Worm (Caenorhabditis elegans) whole organism, L3 larva: ENCODE measurements around the gene EGAP5.1.
A peak's percentile ranks its signal among the peaks of the same experiment; 100 is the strongest.

Source experiments
- aly-2 ChIP-seq: fragments of 150-350 bp; optimal IDR thresholded peaks from 2 replicates; lab custom pipeline; 2014; ENCODE audit warnings: missing biosample characterization, missing genetic modification characterization
- ama-1 ChIP-seq: fragments of 150-350 bp; optimal IDR thresholded peaks from 2 replicates; lab custom pipeline; 2018
- ceh-16 ChIP-seq: sonication (generic microtip); optimal IDR thresholded peaks from 2 replicates; lab custom pipeline; 2017; ENCODE audit warnings: missing biosample characterization, missing genetic modification characterization
- ceh-28 ChIP-seq: fragments of 150-350 bp; optimal IDR thresholded peaks from 2 replicates; lab custom pipeline; 2014; ENCODE audit warnings: missing biosample characterization, missing genetic modification reagents, missing genetic modification characterization
- ceh-82 ChIP-seq: fragments of 150-350 bp; optimal IDR thresholded peaks from 2 replicates; lab custom pipeline; 2014; ENCODE audit warnings: missing biosample characterization, missing genetic modification characterization
- daf-12 ChIP-seq: fragments of 150-350 bp; optimal IDR thresholded peaks from 2 replicates; lab custom pipeline; 2014; ENCODE audit warnings: missing biosample characterization, missing genetic modification reagents, missing genetic modification characterization
- egl-27 ChIP-seq: sonication (generic microtip); optimal IDR thresholded peaks from 4 replicates; lab custom pipeline; 2017; ENCODE audit warnings: missing biosample characterization, missing genetic modification reagents, missing genetic modification characterization
- egl-5 ChIP-seq: fragments of 150-350 bp; optimal IDR thresholded peaks from 2 replicates; lab custom pipeline; 2017; ENCODE audit warnings: missing biosample characterization, missing genetic modification reagents, missing genetic modification characterization, inconsistent platforms
- elt-1 ChIP-seq: fragments of 150-350 bp; optimal IDR thresholded peaks from 2 replicates; lab custom pipeline; 2014; ENCODE audit warnings: missing biosample characterization, missing genetic modification characterization
- elt-2 ChIP-seq: sonication (generic microtip); optimal IDR thresholded peaks from 2 replicates; lab custom pipeline; 2016; ENCODE audit warnings: missing genetic modification reagents, mild to moderate bottlenecking, missing genetic modification characterization, missing compliant biosample characterization
- eor-1 ChIP-seq, 2 experiments: fragments of 150-350 bp; optimal IDR thresholded peaks; 2 replicates each; lab custom pipeline; 2014 to 2018; ENCODE audit warnings: missing biosample characterization in 2 of 2, missing genetic modification characterization in 2 of 2
- fkh-10 ChIP-seq: sonication (generic microtip); optimal IDR thresholded peaks from 2 replicates; lab custom pipeline; 2017; ENCODE audit warnings: missing biosample characterization, missing genetic modification reagents, missing genetic modification characterization
- fkh-2 ChIP-seq: fragments of 150-350 bp; optimal IDR thresholded peaks from 2 replicates; lab custom pipeline; 2014; ENCODE audit warnings: missing biosample characterization, missing genetic modification reagents, missing genetic modification characterization
- fos-1 ChIP-seq: fragments of 150-350 bp; optimal IDR thresholded peaks from 2 replicates; lab custom pipeline; 2014; ENCODE audit warnings: missing biosample characterization, missing genetic modification characterization
- hmg-11 ChIP-seq: sonication (generic microtip); optimal IDR thresholded peaks from 2 replicates; lab custom pipeline; 2016; ENCODE audit warnings: missing genetic modification characterization, missing compliant biosample characterization
- jun-1 ChIP-seq: fragments of 150-350 bp; optimal IDR thresholded peaks from 2 replicates; lab custom pipeline; 2014; ENCODE audit warnings: missing biosample characterization, missing genetic modification reagents, missing genetic modification characterization
- lin-15B ChIP-seq: fragments of 150-350 bp; optimal IDR thresholded peaks from 2 replicates; lab custom pipeline; 2014; ENCODE audit warnings: missing biosample characterization, missing genetic modification characterization
- lin-39 ChIP-seq: fragments of 150-350 bp; optimal IDR thresholded peaks from 2 replicates; lab custom pipeline; 2018; ENCODE audit warnings: missing biosample characterization, missing genetic modification reagents, missing genetic modification characterization
- mdl-1 ChIP-seq: fragments of 150-350 bp; optimal IDR thresholded peaks from 2 replicates; lab custom pipeline; 2014; ENCODE audit warnings: missing biosample characterization, missing genetic modification characterization
- mml-1 ChIP-seq: fragments of 150-350 bp; sonication (generic microtip); optimal IDR thresholded peaks from 3 replicates; lab custom pipeline; 2014; ENCODE audit warnings: missing biosample characterization, missing genetic modification characterization
- nfya-1 ChIP-seq: sonication (generic microtip); optimal IDR thresholded peaks from 2 replicates; lab custom pipeline; 2017; ENCODE audit warnings: missing genetic modification characterization, mild to moderate bottlenecking, missing compliant biosample characterization, antibody characterized with exemption, moderate library complexity; ENCODE audit not compliant: insufficient read depth
- nhr-11 ChIP-seq: fragments of 150-350 bp; optimal IDR thresholded peaks from 2 replicates; lab custom pipeline; 2014; ENCODE audit warnings: missing biosample characterization, missing genetic modification characterization
- nhr-12 ChIP-seq: fragments of 150-350 bp; optimal IDR thresholded peaks from 2 replicates; lab custom pipeline; 2014; ENCODE audit warnings: missing biosample characterization, missing genetic modification characterization
- nhr-23 ChIP-seq: fragments of 150-350 bp; optimal IDR thresholded peaks from 2 replicates; lab custom pipeline; 2014; ENCODE audit warnings: missing biosample characterization, missing genetic modification reagents, missing genetic modification characterization
- nhr-25 ChIP-seq: sonication (generic microtip); optimal IDR thresholded peaks from 2 replicates; lab custom pipeline; 2017; ENCODE audit warnings: missing biosample characterization, missing genetic modification characterization
- nhr-28 ChIP-seq: fragments of 150-350 bp; optimal IDR thresholded peaks from 2 replicates; lab custom pipeline; 2014; ENCODE audit warnings: missing biosample characterization, missing genetic modification characterization
- nhr-43 ChIP-seq: sonication (generic microtip); optimal IDR thresholded peaks from 2 replicates; lab custom pipeline; 2016; ENCODE audit warnings: mild to moderate bottlenecking, missing genetic modification characterization, missing compliant biosample characterization; ENCODE audit not compliant: poor library complexity, severe bottlenecking
- nhr-67 ChIP-seq: fragments of 150-350 bp; optimal IDR thresholded peaks from 2 replicates; lab custom pipeline; 2014; ENCODE audit warnings: missing biosample characterization, missing genetic modification characterization
- nhr-76 ChIP-seq: fragments of 150-350 bp; sonication (generic microtip); optimal IDR thresholded peaks from 5 replicates; lab custom pipeline; 2014; ENCODE audit warnings: missing biosample characterization, missing genetic modification characterization
- nhr-77 ChIP-seq: fragments of 150-350 bp; optimal IDR thresholded peaks from 2 replicates; lab custom pipeline; 2014; ENCODE audit warnings: missing biosample characterization, missing genetic modification characterization
- pha-4 ChIP-seq: fragments of 150-350 bp; optimal IDR thresholded peaks from 2 replicates; lab custom pipeline; 2014; ENCODE audit warnings: missing biosample characterization, missing genetic modification reagents, missing genetic modification characterization
- pqm-1 ChIP-seq: fragments of 150-350 bp; optimal IDR thresholded peaks from 2 replicates; lab custom pipeline; 2017; ENCODE audit warnings: missing biosample characterization, missing genetic modification characterization, inconsistent platforms
- sea-2 ChIP-seq: fragments of 150-350 bp; sonication (generic microtip); optimal IDR thresholded peaks from 4 replicates; lab custom pipeline; 2014; ENCODE audit warnings: missing biosample characterization, missing genetic modification reagents, missing genetic modification characterization
- skn-1 ChIP-seq: fragments of 150-350 bp; optimal IDR thresholded peaks from 2 replicates; lab custom pipeline; 2014; ENCODE audit warnings: missing biosample characterization, missing genetic modification characterization
- snpc-4 ChIP-seq: fragments of 150-350 bp; optimal IDR thresholded peaks from 2 replicates; lab custom pipeline; 2014; ENCODE audit warnings: missing biosample characterization, missing genetic modification characterization
- tbx-2 ChIP-seq: sonication (generic microtip); optimal IDR thresholded peaks from 2 replicates; lab custom pipeline; 2016; ENCODE audit warnings: mild to moderate bottlenecking, missing genetic modification characterization, missing compliant biosample characterization
- zag-1 ChIP-seq: fragments of 150-350 bp; optimal IDR thresholded peaks from 2 replicates; lab custom pipeline; 2014; ENCODE audit warnings: missing biosample characterization, missing genetic modification characterization
- ztf-11 ChIP-seq: fragments of 150-350 bp; optimal IDR thresholded peaks from 2 replicates; lab custom pipeline; 2014; ENCODE audit warnings: missing biosample characterization, missing genetic modification characterization
- ztf-4 ChIP-seq: fragments of 150-350 bp; optimal IDR thresholded peaks from 2 replicates; lab custom pipeline; 2014; ENCODE audit warnings: missing biosample characterization, missing genetic modification characterization

Gene EGAP5.1

DNA sequence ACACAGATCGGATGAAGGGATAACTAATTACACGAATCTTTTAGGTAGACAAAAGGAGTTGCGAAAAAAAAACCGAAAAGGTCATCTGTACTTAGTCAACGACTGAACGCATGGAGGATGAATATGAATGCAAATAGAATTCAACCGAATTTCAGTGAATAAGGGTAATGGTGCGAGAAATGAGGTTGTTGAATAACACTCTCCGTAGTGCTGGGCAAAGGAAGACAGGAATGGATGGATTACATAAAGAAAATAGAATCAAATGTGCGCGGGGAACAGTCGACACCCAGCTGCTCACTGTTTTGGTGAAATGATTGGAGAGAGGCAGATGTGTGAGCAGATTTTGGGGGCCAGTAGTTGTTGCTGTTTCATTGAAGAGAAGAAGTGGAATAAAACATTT lies 38.6 kb upstream of the EGAP5.1 start:
- no peak for TF ChIP-seq nhr-76 (tag; lab: Kevin White, UChicago)
- peak; percentile 31 for TF ChIP-seq nhr-25
- TF ChIP-seq, all 47 proteins: peak for 1

DNA sequence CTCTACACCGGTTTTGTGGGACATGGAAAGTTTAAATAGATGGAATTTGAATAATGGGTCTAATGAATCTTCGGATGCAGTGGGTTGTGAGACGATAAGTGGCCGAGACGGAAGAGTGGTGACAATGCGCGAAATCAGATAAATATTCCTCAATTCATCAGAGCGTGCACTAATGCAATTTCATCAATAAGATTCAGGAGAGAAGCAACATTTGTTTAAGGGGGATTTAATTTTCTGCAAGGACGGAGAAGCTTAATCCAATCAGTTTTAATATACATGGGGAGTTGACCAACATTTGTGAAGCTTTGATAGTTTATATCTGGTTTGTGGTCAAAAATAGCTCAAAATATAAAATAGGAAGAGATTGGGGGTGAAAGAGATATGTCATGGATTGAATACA lies 33.4 kb upstream of the EGAP5.1 start:
- TF ChIP-seq nhr-25 (no peak), elt-2 (tag; lab: Kevin White, UChicago) (no peak), ama-1 (lab: Kevin White, UChicago) (no peak), nhr-76 (tag; lab: Kevin White, UChicago) (no peak), eor-1 (tag; optimal IDR thresholded peaks at IDR 0.05; lab: Kevin White, UChicago) (no peak), egl-5 (tag; lab: Kevin White, UChicago) (no peak), zag-1 (tag; lab: Kevin White, UChicago) (no peak), nfya-1 (tag; lab: Kevin White, UChicago) (no peak), lin-15B (no peak), ceh-28 (no peak), skn-1 (no peak), lin-39 (no peak), ztf-4 (tag; lab: Kevin White, UChicago) (no peak), elt-1 (tag; lab: Kevin White, UChicago) (no peak), egl-27 (tag; lab: Kevin White, UChicago) (no peak), fos-1 (tag; lab: Kevin White, UChicago) (no peak), nhr-23 (tag; lab: Kevin White, UChicago) (no peak), nhr-77 (tag; lab: Kevin White, UChicago) (no peak), jun-1 (tag; lab: Kevin White, UChicago) (no peak)

ce11 chrX:5131760-5132159 lies 31.1 kb upstream of the EGAP5.1 start:
- TF ChIP-seq aly-2 (tag; lab: Kevin White, UChicago) (no peak), nhr-28 (tag; lab: Kevin White, UChicago) (no peak), mml-1 (tag; lab: Kevin White, UChicago) (no peak), ztf-11 (no peak), fkh-2 (no peak), nhr-12 (tag; lab: Kevin White, UChicago) (no peak), eor-1 (tag; optimal IDR thresholded peaks at IDR 0.05; lab: Kevin White, UChicago) (no peak), egl-5 (tag; lab: Kevin White, UChicago) (no peak), hmg-11 (tag; lab: Kevin White, UChicago) (no peak), nhr-77 (tag; lab: Kevin White, UChicago) (no peak), nhr-67 (tag; lab: Kevin White, UChicago) (no peak)

DNA sequence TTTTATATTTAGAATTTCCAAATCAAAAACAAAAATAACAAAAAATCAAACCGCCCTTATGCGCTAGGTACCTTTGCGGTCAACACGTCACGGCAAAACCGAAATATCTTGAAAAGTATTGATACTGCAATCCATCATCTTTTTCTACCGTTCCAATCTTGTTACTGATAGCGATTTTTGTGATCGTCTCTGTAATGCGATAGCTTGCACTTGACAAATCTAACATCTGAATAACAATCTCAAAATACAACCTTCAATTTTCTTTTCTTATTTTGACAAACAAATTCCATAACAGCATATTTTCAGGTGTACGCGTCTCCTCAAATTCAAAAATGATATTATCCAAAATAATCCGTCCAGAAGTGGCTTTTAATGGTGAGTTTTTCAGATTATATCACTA lies 28.9 kb upstream of the EGAP5.1 start, which contains the start of gene tbc-7:
Gene tbc-7 (plus strand): TSS at position 301 of the 400 bp plus-strand sequence.
- no peak for TF ChIP-seq mdl-1 (tag; lab: Kevin White, UChicago)
- no peak for TF ChIP-seq ceh-16 (tag; lab: Kevin White, UChicago)
- TF ChIP-seq tbx-2 (tag; lab: Kevin White, UChicago): no peak
- TF ChIP-seq nfya-1 (tag; lab: Kevin White, UChicago): no peak
- TF ChIP-seq nhr-23 (tag; lab: Kevin White, UChicago): no peak
- no peak for TF ChIP-seq fkh-2
- no peak for TF ChIP-seq eor-1 (tag; optimal IDR thresholded peaks at IDR 0.05; lab: Kevin White, UChicago)
- TF ChIP-seq sea-2 (GFP tag; lab: Kevin White, UChicago): no peak
- no peak for TF ChIP-seq daf-12
- no peak for TF ChIP-seq skn-1
- no peak for TF ChIP-seq aly-2 (tag; lab: Kevin White, UChicago)
- TF ChIP-seq nhr-11 (tag; lab: Kevin White, UChicago): no peak
- no peak for TF ChIP-seq ceh-82 (tag; lab: Kevin White, UChicago)
- TF ChIP-seq ceh-28: no peak
- TF ChIP-seq ztf-4 (tag; lab: Kevin White, UChicago): no peak
- no peak for TF ChIP-seq nhr-43 (tag; lab: Kevin White, UChicago)
- no peak for TF ChIP-seq pqm-1 (tag; lab: Kevin White, UChicago)
- TF ChIP-seq lin-15B: no peak

DNA sequence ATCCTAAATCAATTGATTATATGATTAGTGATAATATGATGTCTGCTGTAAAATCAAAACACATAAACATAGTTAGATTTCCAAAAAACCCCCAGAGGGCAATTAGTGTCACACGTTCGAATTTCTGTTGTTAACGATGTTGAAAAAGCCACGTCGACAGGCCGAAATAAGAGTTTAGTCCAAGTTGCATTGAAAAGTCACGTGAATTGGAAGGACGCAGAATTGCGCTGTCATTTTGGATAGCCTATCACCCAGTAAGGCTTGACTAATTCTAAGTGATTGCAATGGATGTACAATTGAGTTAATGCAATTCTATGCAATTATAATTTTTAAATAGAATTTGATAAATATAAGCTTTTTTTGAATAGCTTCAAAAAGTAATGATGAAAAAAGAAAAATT lies 27.3 kb upstream of the EGAP5.1 start:
- TF ChIP-seq snpc-4 (no peak), nhr-12 (tag; lab: Kevin White, UChicago) (no peak), pha-4 (tag; lab: Kevin White, UChicago) (no peak), fkh-10 (GFP tag; lab: Kevin White, UChicago) (no peak), skn-1 (no peak), ama-1 (lab: Kevin White, UChicago) (peak; percentile 0), nhr-25 (peak; percentile 24), pqm-1 (tag; lab: Kevin White, UChicago) (no peak)
